Worm (Caenorhabditis elegans) whole organism, late embryonic: ENCODE measurements around the gene C46C11.4.

Source experiments
- C08G9.2 ChIP-seq: sonication (generic microtip); optimal IDR thresholded peaks from 2 replicates; lab custom pipeline; 2016; ENCODE audit warnings: mild to moderate bottlenecking, missing genetic modification characterization, moderate library complexity, missing compliant biosample characterization
- ceh-2 ChIP-seq: sonication (generic microtip); optimal IDR thresholded peaks from 2 replicates; lab custom pipeline; 2016; ENCODE audit warnings: missing genotype, missing genetic modification characterization, missing compliant biosample characterization
- nhr-11 ChIP-seq: fragments of 150-350 bp; optimal IDR thresholded peaks from 2 replicates; lab custom pipeline; 2014; ENCODE audit warnings: missing biosample characterization, missing genetic modification characterization
- pqm-1 ChIP-seq: sonication (generic microtip); optimal IDR thresholded peaks from 2 replicates; lab custom pipeline; 2016; ENCODE audit warnings: missing genetic modification characterization, missing compliant biosample characterization
- unc-3 ChIP-seq, 2 experiments: fragments of 200-800 bp in 1 of 2; sonication (Bioruptor generic) in 1 of 2; sonication (generic microtip) in 1 of 2; conservative IDR thresholded peaks in 1 of 2; optimal IDR thresholded peaks in 1 of 2; 2 replicates each; pipeline versions ENCODE4 v1.3.6 to Lab custom; 2016 to 2022; ENCODE audit warnings: missing compliant biosample characterization in 2 of 2, missing genetic modification characterization in 2 of 2, missing genetic modification reagents in 1 of 2

DNA sequence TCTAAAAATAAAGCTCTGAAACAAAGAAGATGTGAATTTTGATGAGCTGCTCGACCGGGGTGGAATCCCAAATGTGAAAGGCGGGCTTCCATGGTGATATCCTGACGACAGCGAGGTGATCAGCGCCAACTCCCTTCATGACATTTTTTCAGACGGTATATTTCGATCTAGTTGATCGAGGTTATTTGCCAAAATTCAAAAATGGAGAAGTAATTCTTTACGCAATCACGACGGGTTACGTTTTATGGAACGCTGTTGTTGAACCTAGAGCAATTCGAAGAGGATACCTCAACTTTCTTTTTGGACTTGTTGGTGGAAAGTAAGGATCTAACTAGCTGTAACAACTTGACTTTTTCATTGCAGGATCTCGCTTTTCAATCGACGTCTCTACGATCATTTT, 29.7 kb upstream of the C46C11.4 start:
- TF ChIP-seq nhr-11 (tag; lab: Kevin White, UChicago), result no peak
- no peak for TF ChIP-seq pqm-1 (tag; lab: Kevin White, UChicago)
- TF ChIP-seq ceh-2, result no peak
- no peak for TF ChIP-seq C08G9.2
- TF ChIP-seq unc-3 (GFP tag; conservative IDR thresholded peaks at IDR 0.05; lab: Robert Waterston, UW), result no peak
- TF ChIP-seq unc-3 (tag; optimal IDR thresholded peaks at IDR 0.05; lab: Kevin White, UChicago), result no peak
